Worm (Caenorhabditis elegans): ENCODE data around the gene C23H3.2.

Gene C23H3.2

DNA sequence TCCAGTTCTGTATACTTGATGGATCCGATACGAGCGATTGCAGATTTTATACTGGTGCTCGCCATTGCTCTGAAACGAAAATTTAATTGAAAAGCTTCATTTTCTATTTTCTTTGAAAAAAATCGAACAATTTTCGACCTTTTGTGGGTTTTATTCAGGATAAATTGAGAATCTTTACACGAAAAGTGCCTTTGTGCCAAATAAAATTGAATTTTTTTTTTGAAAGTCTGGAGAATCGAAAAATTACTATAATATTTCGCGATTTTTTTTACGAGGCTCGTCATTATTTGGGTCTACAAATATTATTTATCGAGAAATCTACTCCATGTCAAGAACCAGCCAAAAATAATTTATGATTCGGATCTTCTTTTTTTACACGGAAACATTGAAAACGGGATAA is 19.2 kb upstream of the C23H3.2 start, which contains the start of gene F23F1.10:
Gene F23F1.10, minus strand, starts transcription at position 69 of the 400 bp plus-strand sequence.
- TF ChIP-seq dao-5 (tag; optimal IDR thresholded peaks at IDR 0.05) (no peak), him-1 (tag; optimal IDR thresholded peaks at IDR 0.05) (no peak), W03F9.2 (tag; optimal IDR thresholded peaks at IDR 0.05) (no peak)

DNA sequence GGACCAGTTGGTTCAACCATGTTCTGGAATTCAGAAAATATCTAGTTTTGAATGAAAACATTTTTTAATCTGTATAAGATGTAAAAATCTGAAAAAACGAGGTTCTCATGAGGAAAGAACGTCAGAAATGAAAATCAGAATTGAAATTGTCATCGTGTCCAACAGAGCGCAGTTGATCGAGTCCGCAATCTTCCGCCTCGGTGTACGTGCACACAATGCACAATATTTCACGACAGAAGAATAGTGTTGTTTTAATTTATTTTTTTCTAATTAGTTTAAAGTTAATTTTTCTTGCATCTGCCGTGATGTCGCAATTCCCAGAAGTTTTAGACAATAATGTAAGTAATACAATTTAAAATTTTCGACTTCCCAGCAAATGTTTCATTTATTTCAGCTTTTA is 17.5 kb upstream of the C23H3.2 start, which contains the start of gene nfyc-1:
Gene nfyc-1, plus strand, starts transcription at position 268 of the 400 bp plus-strand sequence.
- TF ChIP-seq dao-5 (tag; optimal IDR thresholded peaks at IDR 0.05) (no peak), W03F9.2 (tag; optimal IDR thresholded peaks at IDR 0.05) (peak; percentile 79), him-1 (tag; optimal IDR thresholded peaks at IDR 0.05) (no peak)

DNA sequence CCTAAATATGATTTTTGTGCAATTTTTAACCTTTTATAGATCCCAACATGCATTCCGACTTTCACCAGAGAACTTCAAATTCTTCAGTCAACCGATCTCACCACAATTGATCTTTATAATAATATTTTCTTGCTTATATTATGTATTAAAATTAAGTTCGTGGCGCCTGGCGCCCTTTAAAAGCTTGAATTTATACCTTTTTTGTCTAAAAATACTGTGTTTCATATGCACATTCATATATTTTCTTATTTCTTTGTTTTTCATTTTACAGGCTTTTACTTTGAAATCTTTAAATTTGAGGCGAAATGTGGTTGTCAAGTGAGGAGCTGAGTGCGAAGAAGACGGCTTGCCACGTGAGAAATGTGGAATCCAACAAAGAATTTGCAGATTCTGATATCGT is 16.4 kb upstream of the C23H3.2 start, which contains the start of gene rpoa-49:
Gene rpoa-49, plus strand, starts transcription at position 301 of the 400 bp plus-strand sequence.
- TF ChIP-seq W03F9.2 (tag; optimal IDR thresholded peaks at IDR 0.05) = no peak
- TF ChIP-seq dao-5 (tag; optimal IDR thresholded peaks at IDR 0.05) = no peak
- no peak for TF ChIP-seq him-1 (tag; optimal IDR thresholded peaks at IDR 0.05)

DNA sequence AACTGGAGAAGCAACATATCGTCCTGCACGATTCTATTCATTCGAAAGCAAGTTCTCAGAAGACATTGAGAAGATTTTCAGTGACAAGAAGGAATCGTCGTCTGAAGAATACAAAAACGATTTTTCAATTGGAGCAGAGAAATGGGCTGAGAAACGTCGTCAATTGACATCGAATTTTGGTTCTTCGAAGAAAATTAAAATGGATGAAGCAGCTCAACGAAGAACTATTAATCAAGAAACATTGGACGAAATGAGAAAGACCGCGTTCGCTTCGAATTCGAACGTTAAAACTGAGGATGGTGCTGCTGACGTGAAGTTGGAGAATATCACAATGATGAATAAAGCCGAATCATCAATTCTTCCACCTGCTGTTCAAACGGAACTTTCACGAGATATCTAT is 15.0 kb upstream of the C23H3.2 start, which contains the start of gene rpt-4:
Gene rpt-4, minus strand, starts transcription at position 101 of the 400 bp plus-strand sequence.
- TF ChIP-seq dao-5 (tag; optimal IDR thresholded peaks at IDR 0.05) = no peak
- no peak for TF ChIP-seq W03F9.2 (tag; optimal IDR thresholded peaks at IDR 0.05)
- no peak for TF ChIP-seq him-1 (tag; optimal IDR thresholded peaks at IDR 0.05)

DNA sequence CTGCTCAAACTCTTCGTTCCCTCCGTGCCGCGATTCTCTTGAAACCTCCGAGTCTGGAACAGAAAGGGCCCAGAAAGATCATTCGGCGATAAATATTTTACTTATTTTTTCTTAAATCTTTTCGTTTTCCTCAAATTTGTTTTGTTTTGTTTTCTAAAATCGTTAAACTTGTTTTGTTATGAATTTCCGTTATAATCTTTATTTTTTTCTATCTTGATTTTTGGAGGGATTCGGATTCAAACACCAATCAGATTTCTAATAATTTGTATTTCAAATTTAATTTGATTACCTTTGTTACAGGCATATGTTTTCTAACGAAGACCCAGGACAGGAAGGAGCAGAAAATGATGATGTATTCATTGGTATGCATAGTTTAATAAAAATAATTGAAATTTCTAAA is 13.8 kb upstream of the C23H3.2 start, which contains the start of gene C23H3.5:
Gene C23H3.5, plus strand, starts transcription at position 301 of the 400 bp plus-strand sequence.
- TF ChIP-seq him-1 (tag; optimal IDR thresholded peaks at IDR 0.05) = no peak

DNA sequence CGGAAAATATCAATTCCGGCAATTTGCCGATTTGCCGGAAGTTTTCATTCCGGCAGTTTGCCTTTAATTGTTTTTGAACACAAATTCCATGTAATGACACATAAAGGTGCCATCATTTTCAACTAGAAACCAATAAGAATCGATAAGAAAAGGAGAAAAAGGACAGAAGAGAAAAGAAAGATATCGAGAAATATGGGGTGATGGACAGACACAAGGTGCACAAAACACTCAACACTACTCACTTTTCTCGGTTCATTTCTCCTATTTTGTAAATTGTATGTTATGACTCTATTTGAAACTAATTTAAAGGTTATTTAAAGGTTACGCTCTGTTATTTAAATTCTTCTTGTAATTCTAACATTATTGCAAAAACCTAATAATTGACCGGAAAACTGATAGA is 10.3 kb upstream of the C23H3.2 start:
- no peak for TF ChIP-seq him-1 (tag; optimal IDR thresholded peaks at IDR 0.05)
- TF ChIP-seq dao-5 (tag; optimal IDR thresholded peaks at IDR 0.05) = no peak
- no peak for TF ChIP-seq W03F9.2 (tag; optimal IDR thresholded peaks at IDR 0.05)

DNA sequence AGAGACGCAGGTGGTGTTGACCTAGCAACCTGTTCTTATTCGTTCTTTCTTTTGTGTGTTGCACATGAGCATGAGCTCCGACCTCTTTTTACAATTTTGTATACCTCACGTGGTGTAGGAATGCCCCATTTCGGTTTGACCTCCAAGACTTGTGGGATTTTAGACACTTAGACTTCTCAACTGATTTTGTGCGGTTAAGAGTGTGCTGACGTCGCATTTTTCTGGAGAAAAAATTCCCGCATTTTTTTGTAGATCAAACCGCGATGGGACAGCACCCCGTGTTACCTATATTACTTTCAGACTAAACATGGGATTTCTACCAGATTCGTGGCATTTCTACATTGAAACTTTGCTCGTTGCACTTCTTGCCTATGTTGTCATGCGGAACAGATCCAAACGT is 9.8 kb upstream of the C23H3.2 start, which contains the start of gene sptl-1:
Gene sptl-1, plus strand, starts transcription at position 301 of the 400 bp plus-strand sequence.
- TF ChIP-seq W03F9.2 (tag; optimal IDR thresholded peaks at IDR 0.05) (no peak), him-1 (tag; optimal IDR thresholded peaks at IDR 0.05) (no peak), dao-5 (tag; optimal IDR thresholded peaks at IDR 0.05) (no peak)

DNA sequence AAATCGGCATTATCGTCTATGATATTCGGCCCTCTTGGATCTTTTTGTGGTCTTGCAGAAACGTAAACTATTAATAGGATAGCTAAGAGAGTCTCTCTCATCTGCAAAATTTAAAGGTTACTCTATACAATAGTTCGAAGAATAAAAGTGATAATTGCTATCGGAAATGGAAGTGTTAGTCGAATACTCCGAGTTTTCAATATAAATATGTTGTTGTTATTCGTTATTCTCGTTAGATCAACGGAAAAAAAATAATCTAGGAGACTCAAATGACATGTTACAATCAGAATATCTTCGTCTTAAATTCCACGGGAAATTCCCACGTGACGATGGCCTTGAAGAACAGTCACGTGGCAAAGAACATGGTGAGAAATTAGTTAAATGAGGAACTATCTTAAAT is 5.9 kb upstream of the C23H3.2 start, which contains the start of gene tre-5:
Gene tre-5, minus strand, starts transcription at position 101 of the 400 bp plus-strand sequence.
- TF ChIP-seq W03F9.2 (tag; optimal IDR thresholded peaks at IDR 0.05) (no peak), dao-5 (tag; optimal IDR thresholded peaks at IDR 0.05) (no peak), him-1 (tag; optimal IDR thresholded peaks at IDR 0.05) (no peak)

DNA sequence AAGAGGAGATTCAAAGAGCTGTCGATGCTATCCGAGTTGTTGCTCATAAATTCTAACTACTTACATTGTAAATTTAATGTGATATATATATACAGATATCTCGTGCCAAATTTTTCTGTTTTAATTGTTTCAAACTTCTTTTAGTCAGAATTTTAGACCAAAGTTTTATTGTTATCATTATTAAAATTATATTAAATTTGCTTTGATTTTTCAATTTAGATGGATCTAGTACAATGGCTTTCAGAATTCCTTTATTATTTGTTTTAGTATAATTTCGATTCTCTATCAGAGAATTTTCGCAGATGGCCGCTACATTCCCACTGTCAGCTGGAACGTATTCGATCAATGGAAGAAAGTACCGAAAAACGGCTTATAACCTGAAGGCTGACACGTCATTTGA is 3.7 kb upstream of the C23H3.2 start, which contains the start of gene ascc-1:
Gene ascc-1, plus strand, starts transcription at position 301 of the 400 bp plus-strand sequence.
- TF ChIP-seq dao-5 (tag; optimal IDR thresholded peaks at IDR 0.05) (no peak), him-1 (tag; optimal IDR thresholded peaks at IDR 0.05) (no peak), W03F9.2 (tag; optimal IDR thresholded peaks at IDR 0.05) (no peak)

DNA sequence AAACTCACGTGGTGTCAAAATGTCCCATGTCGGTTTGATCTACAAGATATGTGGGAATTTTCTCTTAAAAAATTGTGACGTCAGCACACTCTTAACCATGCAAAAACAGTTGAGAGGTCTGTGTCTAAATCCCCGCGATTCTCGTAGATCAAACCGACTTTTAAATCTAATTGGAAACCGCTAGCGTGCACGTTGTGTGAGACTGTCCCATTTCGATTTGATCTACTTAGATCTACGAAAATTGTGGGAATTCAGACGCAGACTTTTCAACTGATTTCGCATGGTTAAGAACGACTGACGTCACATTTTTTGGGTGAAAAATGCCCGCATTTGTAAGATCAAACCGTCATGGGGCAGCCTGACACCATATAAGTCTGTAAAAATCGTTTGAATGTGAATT is 3.2 kb upstream of the C23H3.2 start:
- TF ChIP-seq dao-5 (tag; optimal IDR thresholded peaks at IDR 0.05) (no peak), W03F9.2 (tag; optimal IDR thresholded peaks at IDR 0.05) (no peak)

DNA sequence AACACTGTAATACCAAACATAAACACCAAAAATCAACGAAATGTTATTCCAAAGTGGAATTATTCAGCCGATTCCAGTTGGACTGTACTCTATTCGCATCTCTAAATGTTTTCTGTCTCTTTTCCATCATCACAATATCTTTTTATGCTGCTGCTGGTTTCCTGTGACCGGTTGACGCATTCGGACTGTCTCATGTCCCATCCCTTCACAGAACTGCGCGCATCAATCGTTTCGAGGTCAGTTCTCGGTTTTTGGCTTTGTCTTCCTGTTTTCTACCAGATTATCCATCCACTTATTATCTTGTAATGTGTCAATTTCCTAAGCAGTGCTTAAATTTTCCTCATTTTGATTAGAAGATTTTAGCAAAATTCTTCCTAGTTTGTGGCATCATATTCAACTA is 1.1 kb upstream of the C23H3.2 start:
- TF ChIP-seq dao-5 (tag; optimal IDR thresholded peaks at IDR 0.05) (no peak), him-1 (tag; optimal IDR thresholded peaks at IDR 0.05) (no peak), W03F9.2 (tag; optimal IDR thresholded peaks at IDR 0.05) (no peak)

DNA sequence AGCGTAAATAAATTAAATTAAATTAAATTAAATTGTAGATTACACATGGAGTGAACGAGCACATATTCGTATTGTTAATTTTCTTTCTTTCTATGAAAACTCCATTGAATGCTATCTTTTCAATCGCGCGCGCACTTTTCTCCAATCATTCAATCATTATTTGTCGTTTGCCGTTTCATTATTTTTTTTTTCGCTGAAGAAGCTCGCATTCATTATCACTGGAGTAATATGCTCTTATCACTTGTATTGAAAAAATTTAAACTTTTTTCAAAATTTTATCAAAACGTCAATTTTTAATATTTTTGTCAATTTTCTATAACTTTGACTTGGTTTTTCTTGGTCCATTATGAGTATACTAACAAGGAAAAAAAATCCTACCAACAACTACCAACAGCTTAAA is 4.4 kb downstream of the C23H3.2 start:
- TF ChIP-seq W03F9.2 (tag; optimal IDR thresholded peaks at IDR 0.05) (no peak), him-1 (tag; optimal IDR thresholded peaks at IDR 0.05) (no peak), dao-5 (tag; optimal IDR thresholded peaks at IDR 0.05) (no peak)

DNA sequence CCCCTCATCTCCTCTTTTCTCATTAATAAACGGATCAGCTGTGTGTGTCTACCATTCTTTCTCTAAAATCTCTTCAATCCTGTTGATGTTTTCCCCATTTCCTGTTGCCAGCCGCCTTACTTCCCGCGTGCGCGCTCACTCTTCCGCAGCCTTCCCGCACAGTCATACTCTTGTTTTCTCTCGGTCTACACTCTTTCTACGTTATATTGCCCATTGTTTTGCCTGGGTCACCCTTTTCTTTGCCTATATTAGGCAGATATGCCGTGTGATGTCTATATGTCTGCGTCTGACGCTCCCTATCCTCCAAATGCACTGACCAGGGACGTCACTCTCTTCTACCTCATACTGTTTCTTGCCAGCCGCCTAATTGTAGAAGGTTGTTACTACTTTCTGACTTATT is 5.2 kb downstream of the C23H3.2 start:
- no peak for TF ChIP-seq him-1 (tag; optimal IDR thresholded peaks at IDR 0.05)
- no peak for TF ChIP-seq dao-5 (tag; optimal IDR thresholded peaks at IDR 0.05)
- TF ChIP-seq W03F9.2 (tag; optimal IDR thresholded peaks at IDR 0.05) = no peak

DNA sequence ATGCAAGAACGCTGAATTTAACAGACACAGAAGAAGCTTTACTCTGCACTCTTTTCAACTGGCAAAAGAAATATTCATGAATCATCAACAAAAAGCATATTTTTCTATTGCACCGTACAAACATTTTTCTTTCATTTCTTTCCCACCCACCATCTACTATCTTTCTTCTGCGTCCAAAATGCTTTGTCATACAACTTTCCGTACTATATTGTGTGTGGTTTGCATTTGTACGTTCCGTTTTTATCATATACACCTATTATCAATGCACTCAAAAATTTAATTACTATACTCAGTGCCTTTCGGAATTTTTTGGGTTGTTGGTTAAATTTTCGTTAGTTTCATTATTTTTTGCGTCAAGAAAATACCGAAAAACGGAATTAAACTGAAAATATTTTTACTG is 6.5 kb downstream of the C23H3.2 start:
- no peak for TF ChIP-seq W03F9.2 (tag; optimal IDR thresholded peaks at IDR 0.05)
- no peak for TF ChIP-seq him-1 (tag; optimal IDR thresholded peaks at IDR 0.05)
- TF ChIP-seq dao-5 (tag; optimal IDR thresholded peaks at IDR 0.05) = no peak

DNA sequence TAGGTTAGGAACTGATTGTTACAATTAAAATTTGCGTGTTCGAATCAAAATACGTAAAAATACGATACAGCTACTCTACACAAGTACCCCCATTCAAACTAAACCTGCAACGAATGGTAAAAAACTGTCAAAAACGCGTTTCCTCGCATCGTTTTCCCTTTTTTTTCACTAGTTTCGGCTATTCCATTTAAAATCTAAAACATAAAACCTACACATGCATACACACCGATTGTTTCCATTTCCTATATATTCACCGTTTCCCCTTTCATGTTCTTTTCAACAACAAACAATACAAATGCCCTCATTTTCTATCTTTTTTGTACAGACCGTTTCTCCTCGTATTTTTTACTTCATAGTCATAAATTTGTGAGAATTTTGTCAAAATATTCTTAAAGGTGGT is 7.6 kb downstream of the C23H3.2 start:
- no peak for TF ChIP-seq dao-5 (tag; optimal IDR thresholded peaks at IDR 0.05)
- TF ChIP-seq him-1 (tag; optimal IDR thresholded peaks at IDR 0.05) = no peak
- TF ChIP-seq W03F9.2 (tag; optimal IDR thresholded peaks at IDR 0.05) = no peak
